Fruit fly (Drosophila melanogaster): ENCODE measurements around the gene CG17026.

CG17026 gene

DNA sequence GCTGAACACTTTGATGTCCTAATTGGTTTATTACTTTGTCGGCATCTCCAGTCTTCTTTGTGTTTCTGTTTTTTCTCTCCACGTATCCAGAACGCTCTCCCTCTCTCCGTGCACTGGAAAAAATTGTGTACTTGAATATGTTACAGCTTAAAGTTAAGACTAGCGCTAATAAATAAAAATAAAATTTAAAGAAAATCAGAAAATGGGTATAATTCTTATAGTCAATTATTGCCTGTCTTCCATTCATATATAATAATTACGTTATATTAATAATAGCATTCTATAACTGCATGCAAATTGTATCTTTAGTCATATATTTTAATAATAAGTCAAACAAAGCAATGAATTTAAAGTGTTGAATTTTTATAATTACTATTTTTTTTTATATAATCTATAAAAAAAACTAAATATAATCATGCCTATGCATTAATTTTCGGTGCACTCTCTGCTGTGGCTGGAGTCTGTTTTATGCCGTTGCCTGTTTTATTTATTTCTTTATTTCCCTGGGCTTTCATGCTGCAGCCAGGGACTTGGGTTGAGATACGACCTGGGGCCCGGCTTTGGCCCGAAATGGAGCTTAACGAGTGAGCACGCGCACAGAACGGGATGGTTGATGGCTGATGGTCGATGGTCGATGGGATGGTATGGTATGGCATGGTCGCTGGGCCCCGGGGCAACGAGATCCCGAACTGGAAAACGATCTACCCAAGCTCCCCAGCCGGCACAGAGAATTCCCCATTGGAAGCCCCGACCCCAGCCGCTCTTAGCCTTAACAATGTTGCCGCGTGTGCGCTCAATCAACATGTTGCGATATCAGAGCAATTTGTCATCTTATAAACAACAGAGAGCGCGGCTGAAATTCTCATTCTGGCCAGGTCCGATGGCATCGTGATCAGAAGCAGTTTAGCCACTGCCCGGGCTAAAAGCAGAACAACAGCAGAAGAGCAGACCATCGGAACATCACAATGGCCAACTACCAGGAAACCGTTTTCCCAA lies 40.9 kb downstream of the CG17026 start:
- TF ChIP-seq CG17806 (tag; optimal IDR thresholded peaks at IDR 0.05): peak; percentile 71
- TF ChIP-seq CG32121 (GFP tag; IDR thresholded peaks at IDR 0.05): no peak
- TF ChIP-seq CG10348 (GFP tag; IDR thresholded peaks at IDR 0.05): no peak
- TF ChIP-seq CG4496 (GFP tag; IDR thresholded peaks at IDR 0.05): no peak
- TF ChIP-seq CG34367 (tag; optimal IDR thresholded peaks at IDR 0.05): peak; percentile 33
- TF ChIP-seq CG12605 (GFP tag; IDR thresholded peaks at IDR 0.05): no peak
- TF ChIP-seq CG8159 (tag; optimal IDR thresholded peaks at IDR 0.05): peak; percentile 86
- no peak for TF ChIP-seq EcR (GFP tag; optimal IDR thresholded peaks at IDR 0.05)
- TF ChIP-seq CG8301 (tag; optimal IDR thresholded peaks at IDR 0.05): peak; percentile 50
- no peak for TF ChIP-seq gl (tag; optimal IDR thresholded peaks at IDR 0.05)
- TF ChIP-seq CG13204 (GFP tag; optimal IDR thresholded peaks at IDR 0.05): no peak
- peak; percentile 55 for TF ChIP-seq Snoo (tag; optimal IDR thresholded peaks at IDR 0.05)
- TF ChIP-seq CG9948 (tag; optimal IDR thresholded peaks at IDR 0.05): peak; percentile 80
- TF ChIP-seq Pif1A (GFP tag; optimal IDR thresholded peaks at IDR 0.05): peak; percentile 3
- TF ChIP-seq D1 (tag; optimal IDR thresholded peaks at IDR 0.05): peak; percentile 74
- TF ChIP-seq CG14655 (GFP tag; optimal IDR thresholded peaks at IDR 0.05): peak; percentile 68
- no peak for TF ChIP-seq Ets98B (GFP tag; IDR thresholded peaks at IDR 0.05)
- peak; percentile 64 for TF ChIP-seq CG15710 (tag; optimal IDR thresholded peaks at IDR 0.05)
- TF ChIP-seq Pif1B (GFP tag; optimal IDR thresholded peaks at IDR 0.05): peak; percentile 35
- TF ChIP-seq rn (GFP tag; IDR thresholded peaks at IDR 0.05): no peak

DNA sequence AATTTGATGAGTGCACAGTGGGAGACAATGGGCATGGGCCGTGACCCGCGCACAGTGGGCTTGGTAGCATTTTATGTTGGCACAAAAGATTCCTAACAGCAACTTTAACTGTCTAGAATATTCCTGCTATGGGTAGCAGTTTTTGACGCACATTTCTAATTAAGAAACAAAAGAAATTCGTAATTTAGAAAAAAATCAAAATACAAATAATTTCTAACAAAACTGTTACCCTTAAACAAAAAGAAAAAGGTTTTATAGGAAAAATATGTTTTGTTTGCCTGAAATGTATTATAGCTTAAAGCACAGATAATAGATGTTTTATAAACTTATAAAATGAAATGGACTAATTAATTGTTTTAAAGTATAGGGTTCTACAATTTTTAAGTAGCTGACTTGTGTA lies 41.7 kb downstream of the CG17026 start:
- no peak for TF ChIP-seq CG32121 (GFP tag; IDR thresholded peaks at IDR 0.05)
- peak; percentile 21 for TF ChIP-seq CG9948 (tag; optimal IDR thresholded peaks at IDR 0.05)
- TF ChIP-seq Pif1B (GFP tag; optimal IDR thresholded peaks at IDR 0.05): no peak
- TF ChIP-seq CG14655 (GFP tag; optimal IDR thresholded peaks at IDR 0.05): peak; percentile 32
- no peak for TF ChIP-seq fd96Ca (GFP tag; IDR thresholded peaks at IDR 0.05)
- TF ChIP-seq CG8159 (tag; optimal IDR thresholded peaks at IDR 0.05): peak; percentile 46

dm6 chr3L:16017528-16018250 lies 42.5 kb downstream of the CG17026 start:
- TF ChIP-seq CG14655 (GFP tag; optimal IDR thresholded peaks at IDR 0.05): no peak
- no peak for TF ChIP-seq D1 (tag; optimal IDR thresholded peaks at IDR 0.05)

DNA sequence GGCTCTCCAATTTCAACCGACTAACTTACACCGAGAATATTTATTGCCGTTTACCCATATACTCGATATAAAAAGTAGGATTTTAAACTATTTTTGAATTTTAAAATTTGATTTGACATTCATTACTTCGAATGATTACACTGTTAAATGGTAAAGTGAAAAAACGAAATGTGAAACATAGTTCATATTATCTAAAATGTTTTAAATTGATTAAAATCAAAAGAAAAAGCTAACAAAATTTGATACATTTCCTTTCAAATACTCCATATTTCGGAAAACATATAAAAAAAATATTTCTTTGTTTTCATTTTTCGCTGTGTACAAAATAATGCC lies 43.0 kb downstream of the CG17026 start:
- TF ChIP-seq fd96Ca (GFP tag; IDR thresholded peaks at IDR 0.05) (no peak), CG8159 (tag; optimal IDR thresholded peaks at IDR 0.05) (peak; percentile 42), CG14655 (GFP tag; optimal IDR thresholded peaks at IDR 0.05) (peak; percentile 31), CG9948 (tag; optimal IDR thresholded peaks at IDR 0.05) (peak; percentile 8), CG8301 (tag; optimal IDR thresholded peaks at IDR 0.05) (peak; percentile 30)

DNA sequence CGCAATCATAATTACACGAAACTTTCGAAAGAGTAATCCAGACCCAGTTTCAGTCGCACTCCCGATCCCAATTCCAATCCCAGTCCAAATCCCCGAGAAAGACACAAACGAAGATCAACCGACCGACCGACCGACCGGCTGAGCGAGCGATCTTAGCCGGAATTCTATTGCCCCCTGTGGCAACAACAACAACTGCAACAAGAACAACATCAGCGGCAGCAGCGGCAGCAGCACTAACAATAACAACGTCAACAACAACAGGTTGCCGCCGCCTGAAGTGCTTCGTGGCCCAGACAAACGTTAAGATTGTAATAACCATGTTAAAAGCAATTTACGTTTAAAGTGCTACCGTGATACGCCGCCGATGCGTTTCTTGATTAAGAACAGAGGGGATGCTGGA lies 43.6 kb downstream of the CG17026 start:
- TF ChIP-seq CG34367 (tag; optimal IDR thresholded peaks at IDR 0.05): no peak
- TF ChIP-seq CG10348 (GFP tag; IDR thresholded peaks at IDR 0.05): no peak
- 0 out of 3 replicates have a peak, but pooled peaks have one; percentile 21 for TF ChIP-seq CG4496 (GFP tag; IDR thresholded peaks at IDR 0.05)
- no peak for TF ChIP-seq CG32121 (GFP tag; IDR thresholded peaks at IDR 0.05)
- no peak for TF ChIP-seq CG9948 (tag; optimal IDR thresholded peaks at IDR 0.05)
- peak; percentile 37 for TF ChIP-seq CG13204 (GFP tag; optimal IDR thresholded peaks at IDR 0.05)

- no peak for TF ChIP-seq CG4496 (GFP tag; IDR thresholded peaks at IDR 0.05)
- peak; percentile 15 for TF ChIP-seq Snoo (tag; optimal IDR thresholded peaks at IDR 0.05)
- TF ChIP-seq CG8159 (tag; optimal IDR thresholded peaks at IDR 0.05): peak; percentile 33
- peak; percentile 59 for TF ChIP-seq CG8301 (tag; optimal IDR thresholded peaks at IDR 0.05)
- TF ChIP-seq CG9948 (tag; optimal IDR thresholded peaks at IDR 0.05): peak; percentile 45
- TF ChIP-seq Pif1A (GFP tag; optimal IDR thresholded peaks at IDR 0.05): no peak
- TF ChIP-seq CG14655 (GFP tag; optimal IDR thresholded peaks at IDR 0.05): peak; percentile 75
- peak; percentile 6 for TF ChIP-seq CG17806 (tag; optimal IDR thresholded peaks at IDR 0.05)
Measured at dm6 chr3L:16019144-16020006, 44.2 kb downstream of the CG17026 start.
